Worm (Caenorhabditis elegans) whole organism, L4 larva: Measurements from ENCODE around the gene arrd-2.
"Not testable (repeated sequence)": the region's sequence is repeated elsewhere in the genome, so short reads cannot be mapped to it uniquely, and the experiment has no call there.

Source experiments
- fkh-10 ChIP-seq: fragments of 150-350 bp; optimal IDR thresholded peaks from 2 replicates; lab custom pipeline; 2014; ENCODE audit warnings: missing biosample characterization, missing genetic modification reagents, missing genetic modification characterization
- lin-13 ChIP-seq: fragments of 150-350 bp; optimal IDR thresholded peaks from 2 replicates; lab custom pipeline; 2014; ENCODE audit warnings: missing biosample characterization, missing genetic modification reagents, missing genetic modification characterization
- mdl-1 ChIP-seq, 2 experiments: fragments of 150-350 bp in 1 of 2; sonication (generic microtip) in 1 of 2; optimal IDR thresholded peaks; 2 replicates each; lab custom pipeline; 2014 to 2017; ENCODE audit warnings: missing biosample characterization in 2 of 2, missing genetic modification characterization in 2 of 2
- pqm-1 ChIP-seq: sonication (generic microtip); optimal IDR thresholded peaks from 2 replicates; lab custom pipeline; 2017; ENCODE audit warnings: missing biosample characterization, missing genetic modification characterization
- skn-1 ChIP-seq: fragments of 150-350 bp; optimal IDR thresholded peaks from 2 replicates; lab custom pipeline; 2014; ENCODE audit warnings: missing biosample characterization, missing genetic modification characterization
- ztf-11 ChIP-seq: fragments of 150-350 bp; optimal IDR thresholded peaks from 2 replicates; lab custom pipeline; 2014; ENCODE audit warnings: missing biosample characterization, missing genetic modification characterization

ce11 chrII:9452172-9452571, 44.6 kb downstream of the arrd-2 start, which contains the start of gene R09D1.12:
- not testable (repeated sequence) for TF ChIP-seq lin-13; fkh-10 (GFP tag; lab: Kevin White, UChicago); pqm-1; skn-1; ztf-11 (tag; lab: Kevin White, UChicago); mdl-1 (tag; optimal IDR thresholded peaks at IDR 0.05; lab: Kevin White, UChicago)
